Fruit fly (Drosophila melanogaster): Measurements from ENCODE around the gene Got2.

Got2 gene

DNA sequence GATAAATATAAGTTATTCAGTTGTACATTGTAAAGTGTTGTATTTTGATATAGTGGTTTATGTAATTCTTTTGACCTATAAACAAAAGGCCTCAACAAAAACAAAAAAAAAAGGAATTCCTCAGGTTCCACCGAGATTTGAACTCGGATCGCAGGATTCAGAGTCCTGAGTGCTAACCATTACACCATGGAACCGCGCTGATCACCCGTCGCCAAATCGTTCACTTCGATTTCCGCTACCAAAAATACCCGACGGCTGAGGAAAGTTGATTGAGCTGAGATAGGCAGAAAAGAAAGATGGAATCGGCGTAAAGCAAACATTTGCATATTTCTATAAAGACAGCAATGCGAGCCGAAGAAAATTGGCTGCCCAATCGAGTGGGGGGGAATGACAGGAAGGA lies 25.5 kb upstream of the Got2 start (continued):
- TF ChIP-seq Neu2 (GFP tag; optimal IDR thresholded peaks at IDR 0.05; ENCODE audit: borderline replicate concordance) (no peak), CTCF (GFP tag; optimal IDR thresholded peaks at IDR 0.05) (no peak), caup (GFP tag; optimal IDR thresholded peaks at IDR 0.05; ENCODE audit: severe bottlenecking) (no peak), lov (optimal IDR thresholded peaks at IDR 0.05) (no peak), lov (GFP tag; IDR thresholded peaks at IDR 0.05) (no peak), CG12744 (GFP tag; optimal IDR thresholded peaks at IDR 0.05) (no peak), insv (GFP tag; optimal IDR thresholded peaks at IDR 0.05) (no peak), CG10654 (GFP tag; optimal IDR thresholded peaks at IDR 0.05) (no peak), mam (GFP tag; optimal IDR thresholded peaks at IDR 0.05) (no peak), slou (GFP tag; optimal IDR thresholded peaks at IDR 0.05) (no peak), Nf-YC (tag; optimal IDR thresholded peaks at IDR 0.05) (no peak), CG14860 (GFP tag; IDR thresholded peaks at IDR 0.05; ENCODE audit: partially characterized antibody) (0 out of 3 replicates have a peak, but pooled peaks have one; percentile 29), CG6683 (GFP tag; optimal IDR thresholded peaks at IDR 0.05) (no peak), fd102C (GFP tag; optimal IDR thresholded peaks at IDR 0.05) (no peak), tna (GFP tag; IDR thresholded peaks at IDR 0.05; ENCODE audit: partially characterized antibody) (0 out of 2 replicates have a peak, but pooled peaks have one; percentile 7), CG8388 (GFP tag; optimal IDR thresholded peaks at IDR 0.05) (no peak), CG14965 (GFP tag; optimal IDR thresholded peaks at IDR 0.05; ENCODE audit: borderline replicate concordance) (no peak), Bdp1 (GFP tag; optimal IDR thresholded peaks at IDR 0.05) (peak; percentile 98), CG2678 (tag; optimal IDR thresholded peaks at IDR 0.05) (no peak), CG10979 (tag; optimal IDR thresholded peaks at IDR 0.05) (no peak), Ravus (GFP tag; IDR thresholded peaks at IDR 0.05) (no peak), repo (GFP tag; optimal IDR thresholded peaks at IDR 0.05) (no peak), CG13775 (GFP tag; optimal IDR thresholded peaks at IDR 0.05) (no peak)

DNA sequence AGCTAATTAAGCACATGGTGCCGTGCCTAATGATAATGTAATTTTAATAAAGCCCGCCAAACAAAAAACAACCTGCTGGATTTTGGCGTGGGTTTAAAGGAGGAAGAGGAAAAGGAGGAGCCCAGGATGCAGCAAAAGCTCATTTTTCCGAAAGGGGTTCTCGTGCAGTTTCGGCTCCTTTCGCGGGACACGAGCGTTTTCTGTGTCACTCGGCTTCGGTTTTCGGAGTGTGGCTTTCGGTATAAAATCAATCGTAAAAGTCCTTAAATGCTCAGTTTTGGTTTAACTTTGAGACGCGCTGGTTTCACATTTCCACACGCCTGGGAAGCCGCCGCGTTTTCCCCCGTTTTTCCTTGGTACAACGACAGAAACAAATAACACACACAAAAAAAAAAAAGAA lies 23.9 kb upstream of the Got2 start:
- TF ChIP-seq CG17612 (GFP tag; IDR thresholded peaks at IDR 0.05) (no peak), hkb (optimal IDR thresholded peaks at IDR 0.05) (no peak), hkb (GFP tag; IDR thresholded peaks at IDR 0.05) (no peak), scrt (GFP tag; optimal IDR thresholded peaks at IDR 0.05) (peak; percentile 62), Dek (tag; optimal IDR thresholded peaks at IDR 0.05) (no peak), CG17328 (GFP tag; IDR thresholded peaks at IDR 0.05) (0 out of 2 replicates have a peak, but pooled peaks have one; percentile 11), NFAT (GFP tag; IDR thresholded peaks at IDR 0.05) (0 out of 2 replicates have a peak, but pooled peaks have one; percentile 14), Deaf1 (tag; optimal IDR thresholded peaks at IDR 0.05) (peak; percentile 94), CG7987 (GFP tag; optimal IDR thresholded peaks at IDR 0.05) (no peak), pum (GFP tag; optimal IDR thresholded peaks at IDR 0.05) (no peak), abd-A (tag; optimal IDR thresholded peaks at IDR 0.05) (no peak), CG32772 (GFP tag; IDR thresholded peaks at IDR 0.05) (no peak), Scr (GFP tag; IDR thresholded peaks at IDR 0.05; ENCODE audit: partially characterized antibody) (no peak), CG10959 (GFP tag; IDR thresholded peaks at IDR 0.05) (no peak), onecut (GFP tag; IDR thresholded peaks at IDR 0.05) (peak; percentile 18; the same call in 1 of the 2 replicates), grn (GFP tag; optimal IDR thresholded peaks at IDR 0.05) (no peak)

DNA sequence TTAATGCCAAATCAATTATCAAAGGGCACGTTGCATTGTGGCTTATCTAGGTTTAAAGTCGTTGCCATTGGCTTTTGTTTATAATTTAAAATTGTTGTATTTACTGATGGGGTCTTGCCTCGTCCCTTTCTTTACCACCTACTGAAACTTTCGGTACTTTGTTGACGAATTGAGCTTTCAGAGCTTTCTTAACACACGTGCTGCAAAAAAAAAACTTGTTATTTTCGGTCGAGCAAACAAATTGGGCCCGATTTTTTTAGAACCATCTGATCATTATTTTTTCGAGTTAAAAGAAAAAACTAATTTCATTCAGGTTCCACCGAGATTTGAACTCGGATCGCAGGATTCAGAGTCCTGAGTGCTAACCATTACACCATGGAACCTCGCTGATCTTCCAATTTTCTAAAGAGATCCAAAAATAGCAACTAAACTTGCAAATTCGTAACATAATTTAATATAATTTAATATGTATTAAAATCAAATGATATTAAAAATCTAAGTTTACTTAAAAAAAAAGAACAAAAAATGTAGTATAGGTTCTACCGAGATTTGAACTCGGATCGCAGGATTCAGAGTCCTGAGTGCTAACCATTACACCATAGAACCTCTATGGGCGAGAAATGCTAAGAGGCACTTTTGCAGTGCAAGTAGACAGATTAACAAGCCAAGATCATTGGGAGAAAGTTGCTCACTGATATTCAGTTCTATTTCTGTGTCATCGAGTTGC lies 22.9 kb upstream of the Got2 start:
- no peak for TF ChIP-seq bowl (GFP tag; IDR thresholded peaks at IDR 0.05)
- no peak for TF ChIP-seq tx (GFP tag; optimal IDR thresholded peaks at IDR 0.05)
- TF ChIP-seq CG9215 (GFP tag; IDR thresholded peaks at IDR 0.05), result no peak
- TF ChIP-seq HLH54F (GFP tag; optimal IDR thresholded peaks at IDR 0.05), result no peak
- no peak for TF ChIP-seq Bteb2 (GFP tag; optimal IDR thresholded peaks at IDR 0.05)
- no peak for TF ChIP-seq NC2α (GFP tag; optimal IDR thresholded peaks at IDR 0.05)
- TF ChIP-seq Med (GFP tag), result peak; percentile 7
- no peak for TF ChIP-seq CG6683 (GFP tag; optimal IDR thresholded peaks at IDR 0.05)
- no peak for TF ChIP-seq ind (GFP tag; optimal IDR thresholded peaks at IDR 0.05)
- TF ChIP-seq vnd (GFP tag; IDR thresholded peaks at IDR 0.05; ENCODE audit: partially characterized antibody), result peak; percentile 60; the same call in 2 of the 3 replicates
- peak; percentile 85 for TF ChIP-seq bbx (GFP tag; IDR thresholded peaks at IDR 0.05; ENCODE audit: partially characterized antibody)
- peak; percentile 90 for TF ChIP-seq CG16813 (GFP tag; IDR thresholded peaks at IDR 0.05; ENCODE audit: partially characterized antibody)
- no peak for TF ChIP-seq hkb (optimal IDR thresholded peaks at IDR 0.05)
- TF ChIP-seq hkb (GFP tag; IDR thresholded peaks at IDR 0.05), result 0 out of 2 replicates have a peak, but pooled peaks have one; percentile 12

Measured in whole organism, embryonic.